Worm (Caenorhabditis elegans): ENCODE measurements around the gene nhr-205.

Gene nhr-205

DNA sequence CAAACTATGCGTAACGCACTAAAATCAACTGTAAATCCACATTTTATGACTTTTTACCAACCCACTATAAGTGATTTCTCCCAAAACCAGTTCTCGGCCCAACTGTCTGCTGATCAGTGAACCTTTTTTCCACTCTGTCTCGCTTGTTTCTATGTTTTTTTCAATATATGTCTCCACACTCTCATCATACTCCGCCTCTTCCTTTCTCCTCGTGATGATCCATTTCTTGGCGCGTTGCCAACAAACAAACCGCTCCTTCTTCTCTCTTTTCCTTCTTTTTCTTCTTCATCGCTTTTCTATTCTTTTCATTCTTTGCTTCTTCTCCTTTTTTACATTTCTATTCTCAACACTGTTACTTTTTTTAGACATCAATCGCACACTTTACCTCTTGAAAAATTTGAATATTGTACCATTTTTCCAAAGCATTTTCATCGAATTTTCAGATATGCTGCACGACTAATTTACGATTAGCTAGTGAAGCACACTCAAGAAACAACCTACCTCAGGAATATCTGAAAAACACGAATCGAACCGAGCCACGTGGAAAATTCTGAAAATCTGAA, 38.3 kb downstream of the nhr-205 start, which contains the start of gene T06E8.8:
Gene T06E8.8 (plus strand): TSS at position 513 of the 563 bp plus-strand sequence.
- TF ChIP-seq sptf-1 (tag; optimal IDR thresholded peaks at IDR 0.05) (peak; percentile 3), ceh-83 (GFP tag; optimal IDR thresholded peaks at IDR 0.05) (no peak)

DNA sequence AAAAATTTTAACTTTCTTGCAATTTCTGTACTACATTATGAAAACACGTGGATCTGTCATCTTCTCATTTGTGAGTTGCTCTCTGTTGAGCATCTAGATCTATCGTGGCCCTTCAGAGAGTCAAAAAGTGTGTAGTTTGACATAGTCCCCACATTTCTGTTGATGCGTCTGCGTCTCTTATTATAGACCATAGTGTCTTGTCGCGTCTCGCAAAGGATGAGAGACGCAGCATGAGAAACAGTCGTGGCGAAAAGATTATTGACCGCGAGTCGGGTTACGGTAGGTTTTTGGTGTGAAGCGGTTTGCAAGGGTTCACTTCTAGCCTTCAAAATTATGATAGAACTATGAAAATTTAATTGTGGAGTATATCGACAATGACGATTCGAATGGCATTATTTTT, 39.3 kb downstream of the nhr-205 start:
- no peak for TF ChIP-seq sptf-1 (tag; optimal IDR thresholded peaks at IDR 0.05)
- TF ChIP-seq zip-8 (tag; optimal IDR thresholded peaks at IDR 0.05) = no peak
- no peak for TF ChIP-seq sem-2 (GFP tag; optimal IDR thresholded peaks at IDR 0.05)
- no peak for TF ChIP-seq bed-3 (GFP tag; optimal IDR thresholded peaks at IDR 0.05)
- no peak for TF ChIP-seq tbx-8 (GFP tag; optimal IDR thresholded peaks at IDR 0.05)
- peak; percentile 45 for TF ChIP-seq lin-13 (tag; optimal IDR thresholded peaks at IDR 0.05)
- TF ChIP-seq blmp-1 (tag; optimal IDR thresholded peaks at IDR 0.05) = no peak
- TF ChIP-seq cnd-1 (tag; optimal IDR thresholded peaks at IDR 0.05) = no peak
- no peak for TF ChIP-seq lin-32 (GFP tag; optimal IDR thresholded peaks at IDR 0.05)
- no peak for TF ChIP-seq nhr-28 (tag; optimal IDR thresholded peaks at IDR 0.05)
- TF ChIP-seq nhr-76 (tag; optimal IDR thresholded peaks at IDR 0.05) = no peak
- peak; percentile 77 for TF ChIP-seq pha-4 (tag; optimal IDR thresholded peaks at IDR 0.05)
- no peak for TF ChIP-seq elt-3 (tag; optimal IDR thresholded peaks at IDR 0.05)
- TF ChIP-seq snpc-4 (tag; optimal IDR thresholded peaks at IDR 0.05) = no peak
- TF ChIP-seq elt-1 (tag; optimal IDR thresholded peaks at IDR 0.05; ENCODE audit: borderline replicate concordance, insufficient read depth) = no peak
- TF ChIP-seq mls-2 (tag; optimal IDR thresholded peaks at IDR 0.05) = no peak
- peak; percentile 3 for TF ChIP-seq ceh-39 (tag; optimal IDR thresholded peaks at IDR 0.05)
- TF ChIP-seq lsy-2 (tag; optimal IDR thresholded peaks at IDR 0.05) = peak; percentile 95
- no peak for TF ChIP-seq ham-2 (GFP tag; optimal IDR thresholded peaks at IDR 0.05)
- peak; percentile 52 for TF ChIP-seq nhr-237 (tag; optimal IDR thresholded peaks at IDR 0.05)
- no peak for TF ChIP-seq unc-39 (tag; optimal IDR thresholded peaks at IDR 0.05)
- no peak for TF ChIP-seq nhr-12 (tag; optimal IDR thresholded peaks at IDR 0.05)
- no peak for TF ChIP-seq M03D4.4 (tag; optimal IDR thresholded peaks at IDR 0.05)
- no peak for TF ChIP-seq ceh-83 (GFP tag; optimal IDR thresholded peaks at IDR 0.05)
- TF ChIP-seq ceh-43 (GFP tag; optimal IDR thresholded peaks at IDR 0.05) = no peak
- no peak for TF ChIP-seq unc-120 (tag; optimal IDR thresholded peaks at IDR 0.05; ENCODE audit: poor library complexity, severe bottlenecking)
- TF ChIP-seq unc-62 (GFP tag; optimal IDR thresholded peaks at IDR 0.05) = peak; percentile 71
- no peak for TF ChIP-seq ztf-11 (tag; optimal IDR thresholded peaks at IDR 0.05)
- TF ChIP-seq mep-1 (tag; optimal IDR thresholded peaks at IDR 0.05) = peak; percentile 51
- TF ChIP-seq ces-1 (GFP tag; optimal IDR thresholded peaks at IDR 0.05) = peak; percentile 77
- no peak for TF ChIP-seq flh-1 (GFP tag; optimal IDR thresholded peaks at IDR 0.05)
- peak; percentile 0 for TF ChIP-seq nhr-2 (tag; optimal IDR thresholded peaks at IDR 0.05)
- TF ChIP-seq hlh-1 (tag; optimal IDR thresholded peaks at IDR 0.05) = peak; percentile 28
- no peak for TF ChIP-seq drap-1 (GFP tag; optimal IDR thresholded peaks at IDR 0.05)
- no peak for TF ChIP-seq mab-5 (tag; optimal IDR thresholded peaks at IDR 0.05)

DNA sequence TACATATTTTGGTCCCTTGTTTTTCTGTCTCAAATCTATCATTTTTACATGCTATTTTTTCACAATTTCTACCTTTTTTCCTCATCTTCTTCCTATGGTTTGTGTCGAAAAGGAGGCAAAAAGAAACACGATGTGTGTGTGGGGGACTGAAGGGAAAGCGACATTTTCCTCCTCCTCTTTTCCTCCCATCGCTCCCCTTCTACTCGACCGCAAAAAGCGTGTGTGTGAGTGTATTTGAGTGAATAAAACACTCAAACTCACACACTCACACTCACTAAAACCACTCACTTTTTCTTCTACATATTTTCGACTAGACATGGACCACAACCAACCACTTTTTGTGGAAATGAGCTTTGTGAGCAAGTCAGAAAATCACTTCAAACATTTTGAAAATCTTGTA, 40.1 kb downstream of the nhr-205 start:
- TF ChIP-seq zip-8 (tag; optimal IDR thresholded peaks at IDR 0.05) (no peak), sptf-1 (tag; optimal IDR thresholded peaks at IDR 0.05) (peak; percentile 63), M03D4.4 (tag; optimal IDR thresholded peaks at IDR 0.05) (no peak), ceh-39 (tag; optimal IDR thresholded peaks at IDR 0.05) (no peak)

DNA sequence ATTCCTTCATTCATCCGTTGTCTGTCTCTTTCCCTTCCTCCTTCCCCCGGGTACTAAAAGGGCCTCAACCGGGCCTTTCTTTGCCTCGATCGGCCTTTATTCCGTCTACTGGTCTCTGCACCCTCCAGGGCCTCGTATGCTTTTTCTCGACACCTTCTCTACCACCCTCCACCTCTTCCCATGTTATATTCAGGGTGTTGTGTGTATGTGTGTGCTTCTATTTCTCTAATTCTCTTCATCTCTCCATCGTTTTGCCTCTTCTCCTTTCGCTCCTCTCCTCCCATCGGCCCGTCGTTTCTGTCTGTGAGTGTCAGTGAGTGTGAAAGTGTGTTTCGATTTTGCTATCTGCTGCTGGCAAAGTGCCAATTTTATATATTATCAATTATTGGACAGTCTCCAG, 41.7 kb downstream of the nhr-205 start:
- TF ChIP-seq M03D4.4 (tag; optimal IDR thresholded peaks at IDR 0.05) (peak; percentile 10), sem-2 (GFP tag; optimal IDR thresholded peaks at IDR 0.05) (no peak), ceh-39 (tag; optimal IDR thresholded peaks at IDR 0.05) (peak; percentile 29), ceh-43 (GFP tag; optimal IDR thresholded peaks at IDR 0.05) (no peak), mep-1 (tag; optimal IDR thresholded peaks at IDR 0.05) (peak; percentile 50), hlh-1 (tag; optimal IDR thresholded peaks at IDR 0.05) (peak; percentile 60), blmp-1 (tag; optimal IDR thresholded peaks at IDR 0.05) (no peak), snpc-4 (tag; optimal IDR thresholded peaks at IDR 0.05) (no peak), nhr-76 (tag; optimal IDR thresholded peaks at IDR 0.05) (no peak), cnd-1 (tag; optimal IDR thresholded peaks at IDR 0.05) (peak; percentile 11), ztf-11 (tag; optimal IDR thresholded peaks at IDR 0.05) (no peak), unc-39 (tag; optimal IDR thresholded peaks at IDR 0.05) (no peak), drap-1 (GFP tag; optimal IDR thresholded peaks at IDR 0.05) (peak; percentile 18), unc-62 (GFP tag; optimal IDR thresholded peaks at IDR 0.05) (peak; percentile 49), mab-5 (tag; optimal IDR thresholded peaks at IDR 0.05) (no peak), unc-120 (tag; optimal IDR thresholded peaks at IDR 0.05; ENCODE audit: poor library complexity, severe bottlenecking) (peak; percentile 78), tbx-8 (GFP tag; optimal IDR thresholded peaks at IDR 0.05) (no peak), lin-32 (GFP tag; optimal IDR thresholded peaks at IDR 0.05) (no peak), sptf-1 (tag; optimal IDR thresholded peaks at IDR 0.05) (peak; percentile 68), ceh-83 (GFP tag; optimal IDR thresholded peaks at IDR 0.05) (no peak), nhr-2 (tag; optimal IDR thresholded peaks at IDR 0.05) (peak; percentile 67), bed-3 (GFP tag; optimal IDR thresholded peaks at IDR 0.05) (peak; percentile 20), mls-2 (tag; optimal IDR thresholded peaks at IDR 0.05) (peak; percentile 63), elt-1 (tag; optimal IDR thresholded peaks at IDR 0.05; ENCODE audit: borderline replicate concordance, insufficient read depth) (no peak), lin-13 (tag; optimal IDR thresholded peaks at IDR 0.05) (peak; percentile 69), ham-2 (GFP tag; optimal IDR thresholded peaks at IDR 0.05) (peak; percentile 41), lsy-2 (tag; optimal IDR thresholded peaks at IDR 0.05) (peak; percentile 74), ces-1 (GFP tag; optimal IDR thresholded peaks at IDR 0.05) (peak; percentile 58), nhr-237 (tag; optimal IDR thresholded peaks at IDR 0.05) (peak; percentile 15), pha-4 (tag; optimal IDR thresholded peaks at IDR 0.05) (peak; percentile 22), nhr-28 (tag; optimal IDR thresholded peaks at IDR 0.05) (no peak), zip-8 (tag; optimal IDR thresholded peaks at IDR 0.05) (no peak), elt-3 (tag; optimal IDR thresholded peaks at IDR 0.05) (no peak)

Data from whole organism, mixed stage, embryonic.